Worm (Caenorhabditis elegans) whole organism, L1 larva: Measurements from ENCODE around the gene osta-1.

Experiments
- F16B12.6 ChIP-seq: fragments of 150-350 bp; optimal IDR thresholded peaks from 2 replicates; lab custom pipeline; 2014; ENCODE audit warnings: missing biosample characterization, missing genetic modification characterization
- alr-1 ChIP-seq: fragments of 200-800 bp; sonication (Bioruptor generic); optimal IDR thresholded peaks from 2 replicates; lab custom pipeline; 2018; ENCODE audit warnings: borderline replicate concordance, mild to moderate bottlenecking, missing genetic modification characterization, missing compliant biosample characterization
- aly-2 ChIP-seq: fragments of 150-350 bp; optimal IDR thresholded peaks from 2 replicates; lab custom pipeline; 2014; ENCODE audit warnings: missing biosample characterization, missing genetic modification characterization
- ama-1 ChIP-seq: fragments of 150-350 bp; optimal IDR thresholded peaks from 2 replicates; lab custom pipeline; 2014
- blmp-1 ChIP-seq: fragments of 150-350 bp; optimal IDR thresholded peaks from 2 replicates; lab custom pipeline; 2014; ENCODE audit warnings: missing biosample characterization, missing genetic modification characterization
- ceh-8 ChIP-seq: fragments of 200-800 bp; sonication (Bioruptor generic); optimal IDR thresholded peaks from 2 replicates; lab custom pipeline; 2018; ENCODE audit warnings: mild to moderate bottlenecking, missing genetic modification characterization, moderate library complexity, missing compliant biosample characterization
- ceh-90 ChIP-seq: sonication (generic microtip); optimal IDR thresholded peaks from 2 replicates; lab custom pipeline; 2016; ENCODE audit warnings: missing genetic modification characterization, missing compliant biosample characterization
- dpl-1 ChIP-seq, 3 experiments: fragments of 150-350 bp in 2 of 3; sonication (generic microtip) in 1 of 3; optimal IDR thresholded peaks; 2 replicates each; lab custom pipeline; 2014 to 2017; ENCODE audit warnings: missing biosample characterization in 3 of 3, missing genetic modification characterization in 3 of 3, missing genetic modification reagents in 3 of 3
- dsc-1 ChIP-seq: sonication (generic microtip); optimal IDR thresholded peaks from 2 replicates; lab custom pipeline; 2016; ENCODE audit warnings: mild to moderate bottlenecking, missing genetic modification characterization, missing compliant biosample characterization
- efl-1 ChIP-seq, 4 experiments: fragments of 150-350 bp; optimal IDR thresholded peaks in 3 of 4; peaks in 1 of 4; 1 replicate in 1 of 4; 2 replicates in 3 of 4; lab custom pipeline; 2014; ENCODE audit warnings: missing biosample characterization in 2 of 4, missing genetic modification characterization in 2 of 4, missing genetic modification reagents in 2 of 4
- egl-27 ChIP-seq, 2 experiments: fragments of 150-350 bp in 1 of 2; sonication (generic microtip); optimal IDR thresholded peaks; 3 replicates each; lab custom pipeline; 2017 to 2018; ENCODE audit warnings: missing biosample characterization in 2 of 2, missing genetic modification characterization in 2 of 2, missing genetic modification reagents in 2 of 2
- elt-2 ChIP-seq: sonication (generic microtip); optimal IDR thresholded peaks from 2 replicates; lab custom pipeline; 2016; ENCODE audit warnings: missing genetic modification characterization, mild to moderate bottlenecking, inconsistent platforms, missing compliant biosample characterization, missing genetic modification reagents
- fkh-10 ChIP-seq: sonication (generic microtip); optimal IDR thresholded peaks from 2 replicates; lab custom pipeline; 2017; ENCODE audit warnings: missing biosample characterization, missing genetic modification reagents, missing genetic modification characterization
- fkh-4 ChIP-seq: sonication (generic microtip); optimal IDR thresholded peaks from 2 replicates; lab custom pipeline; 2016; ENCODE audit warnings: missing compliant biosample characterization, missing genetic modification characterization, borderline replicate concordance
- fkh-8 ChIP-seq: sonication (generic microtip); optimal IDR thresholded peaks from 2 replicates; lab custom pipeline; 2016; ENCODE audit warnings: mild to moderate bottlenecking, missing genetic modification characterization, missing compliant biosample characterization
- isw-1 ChIP-seq: fragments of 200-800 bp; sonication (Bioruptor generic); IDR thresholded peaks from 2 replicates; pipeline ENCODE4 v1.3.6; 2022; ENCODE audit warnings: missing genetic modification characterization, missing compliant biosample characterization
- jun-1 ChIP-seq: fragments of 150-350 bp; optimal IDR thresholded peaks from 2 replicates; lab custom pipeline; 2014; ENCODE audit warnings: missing biosample characterization, missing genetic modification reagents, missing genetic modification characterization
- lin-13 ChIP-seq: fragments of 150-350 bp; optimal IDR thresholded peaks from 2 replicates; lab custom pipeline; 2014; ENCODE audit warnings: missing biosample characterization, missing genetic modification reagents, missing genetic modification characterization
- lin-35 ChIP-seq, 2 experiments: fragments of 150-350 bp; optimal IDR thresholded peaks; 2 replicates each; lab custom pipeline; 2014; ENCODE audit warnings: missing biosample characterization in 2 of 2, missing genetic modification characterization in 2 of 2, missing genetic modification reagents in 2 of 2
- lir-3 ChIP-seq: sonication (generic microtip); optimal IDR thresholded peaks from 2 replicates; lab custom pipeline; 2016; ENCODE audit warnings: mild to moderate bottlenecking, missing genetic modification characterization, moderate library complexity, missing compliant biosample characterization; ENCODE audit not compliant: poor library complexity
- lsy-2 ChIP-seq, 2 experiments: fragments of 150-350 bp; optimal IDR thresholded peaks; 2 replicates each; lab custom pipeline; 2014; ENCODE audit warnings: missing biosample characterization in 2 of 2, missing genetic modification characterization in 2 of 2
- mdl-1 ChIP-seq, 2 experiments: fragments of 150-350 bp; optimal IDR thresholded peaks; 2 replicates each; lab custom pipeline; 2014 to 2017; ENCODE audit warnings: missing biosample characterization in 2 of 2, missing genetic modification characterization in 2 of 2, inconsistent platforms in 1 of 2
- mef-2 ChIP-seq: fragments of 150-350 bp; optimal IDR thresholded peaks from 2 replicates; lab custom pipeline; 2014; ENCODE audit warnings: missing biosample characterization, missing genetic modification characterization
- mep-1 ChIP-seq: fragments of 150-350 bp; optimal IDR thresholded peaks from 2 replicates; lab custom pipeline; 2014; ENCODE audit warnings: missing biosample characterization, missing genetic modification characterization
- nhr-12 ChIP-seq: sonication (generic microtip); optimal IDR thresholded peaks from 2 replicates; lab custom pipeline; 2017; ENCODE audit warnings: missing biosample characterization, missing genetic modification characterization
- nhr-19 ChIP-seq: fragments of 200-800 bp; sonication (Bioruptor generic); conservative IDR thresholded peaks from 2 replicates; pipeline ENCODE4 v1.3.6; 2022; ENCODE audit warnings: missing genetic modification characterization, missing compliant biosample characterization
- nhr-20 ChIP-seq: sonication (generic microtip); optimal IDR thresholded peaks from 2 replicates; lab custom pipeline; 2016; ENCODE audit warnings: mild to moderate bottlenecking, missing genetic modification characterization, missing compliant biosample characterization
- nhr-237 ChIP-seq: fragments of 150-350 bp; optimal IDR thresholded peaks from 2 replicates; lab custom pipeline; 2014; ENCODE audit warnings: missing biosample characterization, missing genetic modification characterization
- nhr-47 ChIP-seq: sonication (generic microtip); optimal IDR thresholded peaks from 2 replicates; lab custom pipeline; 2016; ENCODE audit warnings: mild to moderate bottlenecking, missing genetic modification characterization, moderate library complexity, missing compliant biosample characterization
- nhr-77 ChIP-seq: fragments of 150-350 bp; optimal IDR thresholded peaks from 2 replicates; lab custom pipeline; 2014; ENCODE audit warnings: missing biosample characterization, missing genetic modification characterization
- nhr-85 ChIP-seq: sonication (generic microtip); peaks from one replicate; lab custom pipeline; 2016; ENCODE audit warnings: missing genetic modification characterization, inconsistent platforms, missing compliant biosample characterization
- snpc-4 ChIP-seq: fragments of 150-350 bp; optimal IDR thresholded peaks from 2 replicates; lab custom pipeline; 2014; ENCODE audit warnings: missing biosample characterization, missing genetic modification characterization
- snu-23 ChIP-seq: sonication (generic microtip); optimal IDR thresholded peaks from 2 replicates; lab custom pipeline; 2016; ENCODE audit warnings: missing genetic modification characterization, missing compliant biosample characterization
- sup-37 ChIP-seq: fragments of 200-800 bp; sonication (Bioruptor generic); optimal IDR thresholded peaks from 2 replicates; lab custom pipeline; 2018; ENCODE audit warnings: mild to moderate bottlenecking, missing genetic modification characterization, missing compliant biosample characterization
- swsn-7 ChIP-seq: sonication (generic microtip); optimal IDR thresholded peaks from 2 replicates; lab custom pipeline; 2016; ENCODE audit warnings: missing genetic modification characterization, missing compliant biosample characterization
- tlp-1 ChIP-seq: fragments of 150-350 bp; optimal IDR thresholded peaks from 2 replicates; lab custom pipeline; 2014; ENCODE audit warnings: missing biosample characterization, missing genetic modification characterization
- unc-86 ChIP-seq: sonication (generic microtip); optimal IDR thresholded peaks from 2 replicates; lab custom pipeline; 2016; ENCODE audit warnings: missing genetic modification characterization, missing compliant biosample characterization
- unc-98 ChIP-seq: fragments of 200-800 bp; sonication (Bioruptor generic); IDR thresholded peaks from 2 replicates; pipeline ENCODE4 v1.3.6; 2022; ENCODE audit warnings: missing genetic modification characterization, missing compliant biosample characterization
- vab-15 ChIP-seq: sonication (generic microtip); optimal IDR thresholded peaks from 2 replicates; lab custom pipeline; 2017; ENCODE audit warnings: missing genotype, mild to moderate bottlenecking, missing genetic modification characterization, missing compliant biosample characterization
- zag-1 ChIP-seq: fragments of 150-350 bp; optimal IDR thresholded peaks from 2 replicates; lab custom pipeline; 2014; ENCODE audit warnings: missing biosample characterization, missing genetic modification characterization
- zip-4 ChIP-seq: fragments of 200-800 bp; sonication (Bioruptor generic); optimal IDR thresholded peaks from 2 replicates; lab custom pipeline; 2018; ENCODE audit warnings: mild to moderate bottlenecking, missing genetic modification characterization, moderate library complexity, missing compliant biosample characterization
- ztf-4 ChIP-seq: fragments of 150-350 bp; optimal IDR thresholded peaks from 2 replicates; lab custom pipeline; 2014; ENCODE audit warnings: missing biosample characterization, missing genetic modification characterization

Gene osta-1

DNA sequence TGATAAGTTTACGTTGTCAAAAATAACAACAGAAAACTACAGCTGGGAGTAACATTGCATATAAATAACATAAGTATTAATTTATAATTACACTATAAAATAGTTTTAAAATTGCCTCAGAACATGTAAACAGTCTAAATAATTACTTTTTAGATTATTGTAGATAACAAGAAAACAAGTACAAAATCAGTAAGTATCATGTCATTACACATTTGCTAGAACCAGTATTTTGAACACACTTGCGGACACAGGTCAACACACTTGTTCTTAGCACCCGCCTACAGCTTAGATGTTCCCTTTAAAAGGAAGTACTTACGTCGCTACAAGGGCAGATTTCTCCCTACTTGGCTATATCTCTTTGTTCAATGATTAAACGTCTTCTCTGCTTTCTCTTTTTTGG is 27.4 kb downstream of the osta-1 start, which contains the start of gene F23F1.2:
Gene F23F1.2, plus strand, starts transcription at position 301 of the 400 bp plus-strand sequence.
- TF ChIP-seq dsc-1 = no peak
- no peak for TF ChIP-seq fkh-10
- TF ChIP-seq mef-2 (tag; lab: Kevin White, UChicago) = no peak
- no peak for TF ChIP-seq isw-1 (GFP tag; lab: Robert Waterston, UW)

DNA sequence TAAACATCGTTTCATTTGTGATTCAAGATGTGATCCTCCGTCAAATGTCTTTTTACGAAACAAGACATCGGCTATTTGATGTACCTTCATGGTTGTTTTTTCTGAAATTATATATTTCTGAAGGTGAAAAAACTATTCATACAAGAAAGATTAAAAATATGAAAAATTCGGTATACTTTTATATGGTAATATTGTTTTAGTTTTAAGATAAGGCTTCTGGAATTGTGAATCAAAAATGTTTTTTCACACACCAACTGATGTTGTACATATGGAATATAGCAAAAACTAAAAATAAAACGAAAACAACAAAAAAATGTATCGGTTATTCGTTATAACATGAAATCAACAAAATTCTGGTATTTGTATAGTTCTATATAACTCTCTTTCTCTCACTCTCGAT is 30.8 kb downstream of the osta-1 start, which contains the start of gene F23F1.6:
Gene F23F1.6, minus strand, starts transcription at position 101 of the 400 bp plus-strand sequence.
- TF ChIP-seq efl-1 (optimal IDR thresholded peaks at IDR 0.05; lab: Kevin White, UChicago) = no peak
- no peak for TF ChIP-seq efl-1 (GFP tag; optimal IDR thresholded peaks at IDR 0.05 in 1 of 2; lab: Kevin White, UChicago)
- TF ChIP-seq unc-86 = no peak
- TF ChIP-seq lin-13 (GFP tag; lab: Kevin White, UChicago) = no peak
- no peak for TF ChIP-seq snu-23 (GFP tag; lab: Kevin White, UChicago)
- TF ChIP-seq blmp-1 (tag; lab: Kevin White, UChicago) = no peak
- TF ChIP-seq nhr-12 (tag; lab: Kevin White, UChicago) = no peak
- TF ChIP-seq swsn-7 = no peak
- no peak for TF ChIP-seq vab-15 (tag; lab: Kevin White, UChicago)
- no peak for TF ChIP-seq zip-4 (GFP tag; lab: Kevin White, UChicago)
- TF ChIP-seq ama-1 (lab: Kevin White, UChicago) = no peak
- TF ChIP-seq nhr-77 (tag; lab: Kevin White, UChicago) = no peak
- no peak for TF ChIP-seq mep-1 (tag; lab: Kevin White, UChicago)
- TF ChIP-seq nhr-237 (tag; lab: Kevin White, UChicago) = no peak
- no peak for TF ChIP-seq nhr-19 (GFP tag; lab: Robert Waterston, UW)
- no peak for TF ChIP-seq alr-1 (tag; lab: Kevin White, UChicago)
- no peak for TF ChIP-seq dsc-1
- TF ChIP-seq ceh-90 (tag; lab: Kevin White, UChicago) = no peak
- TF ChIP-seq nhr-47 = no peak
- TF ChIP-seq, all 84 proteins: peak for 0

DNA sequence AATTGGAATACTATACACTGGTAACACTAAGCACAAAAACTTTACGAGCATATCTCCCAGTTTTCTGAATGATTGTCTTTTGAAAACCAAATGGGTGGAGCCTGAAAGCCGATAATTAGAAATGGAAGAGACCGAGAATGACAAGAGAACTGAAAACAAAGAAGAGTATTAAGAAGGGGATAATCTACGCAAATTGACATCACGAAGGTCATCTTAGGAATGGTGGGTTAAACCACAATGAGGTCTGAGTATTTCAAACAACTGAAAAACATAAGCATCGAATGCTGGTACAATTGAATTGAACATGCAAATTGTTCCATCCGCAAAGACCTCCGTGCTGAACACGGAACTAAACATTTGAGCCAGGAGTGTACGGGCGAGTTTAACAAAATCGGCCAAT is 33.0 kb downstream of the osta-1 start, which contains the start of gene spp-24:
Gene spp-24, minus strand, starts transcription at position 101 of the 400 bp plus-strand sequence.
- TF ChIP-seq lsy-2 (tag; optimal IDR thresholded peaks at IDR 0.05; lab: Kevin White, UChicago) = no peak
- no peak for TF ChIP-seq zag-1 (tag; lab: Kevin White, UChicago)
- peak; percentile 61 for TF ChIP-seq nhr-85 (tag; lab: Kevin White, UChicago)
- TF ChIP-seq, all 84 proteins: peak for 1

DNA sequence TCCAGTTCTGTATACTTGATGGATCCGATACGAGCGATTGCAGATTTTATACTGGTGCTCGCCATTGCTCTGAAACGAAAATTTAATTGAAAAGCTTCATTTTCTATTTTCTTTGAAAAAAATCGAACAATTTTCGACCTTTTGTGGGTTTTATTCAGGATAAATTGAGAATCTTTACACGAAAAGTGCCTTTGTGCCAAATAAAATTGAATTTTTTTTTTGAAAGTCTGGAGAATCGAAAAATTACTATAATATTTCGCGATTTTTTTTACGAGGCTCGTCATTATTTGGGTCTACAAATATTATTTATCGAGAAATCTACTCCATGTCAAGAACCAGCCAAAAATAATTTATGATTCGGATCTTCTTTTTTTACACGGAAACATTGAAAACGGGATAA is 35.5 kb downstream of the osta-1 start, which contains the start of gene F23F1.10:
Gene F23F1.10, minus strand, starts transcription at position 69 of the 400 bp plus-strand sequence.
- TF ChIP-seq blmp-1 (tag; lab: Kevin White, UChicago) (no peak), ceh-8 (GFP tag; lab: Kevin White, UChicago) (no peak), aly-2 (tag; lab: Kevin White, UChicago) (peak; percentile 48), snu-23 (GFP tag; lab: Kevin White, UChicago) (no peak)

DNA sequence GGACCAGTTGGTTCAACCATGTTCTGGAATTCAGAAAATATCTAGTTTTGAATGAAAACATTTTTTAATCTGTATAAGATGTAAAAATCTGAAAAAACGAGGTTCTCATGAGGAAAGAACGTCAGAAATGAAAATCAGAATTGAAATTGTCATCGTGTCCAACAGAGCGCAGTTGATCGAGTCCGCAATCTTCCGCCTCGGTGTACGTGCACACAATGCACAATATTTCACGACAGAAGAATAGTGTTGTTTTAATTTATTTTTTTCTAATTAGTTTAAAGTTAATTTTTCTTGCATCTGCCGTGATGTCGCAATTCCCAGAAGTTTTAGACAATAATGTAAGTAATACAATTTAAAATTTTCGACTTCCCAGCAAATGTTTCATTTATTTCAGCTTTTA is 37.2 kb downstream of the osta-1 start, which contains the start of gene nfyc-1:
Gene nfyc-1, plus strand, starts transcription at position 268 of the 400 bp plus-strand sequence.
- TF ChIP-seq sup-37 (GFP tag; lab: Kevin White, UChicago) (no peak), lin-13 (GFP tag; lab: Kevin White, UChicago) (peak; percentile 42), lir-3 (tag; lab: Kevin White, UChicago) (peak; percentile 4), nhr-47 (peak; percentile 74), fkh-8 (peak; percentile 57), dpl-1 (GFP tag; optimal IDR thresholded peaks at IDR 0.05; lab: Kevin White, UChicago) (peak; percentile 62 to 81 (median 71)), nhr-20 (tag; lab: Kevin White, UChicago) (peak; percentile 61), elt-2 (tag; lab: Kevin White, UChicago) (no peak), fkh-4 (no peak), snu-23 (GFP tag; lab: Kevin White, UChicago) (peak; percentile 83), snpc-4 (tag; lab: Kevin White, UChicago) (peak; percentile 26), jun-1 (tag; lab: Kevin White, UChicago) (no peak), lin-35 (GFP tag; optimal IDR thresholded peaks at IDR 0.05; lab: Kevin White, UChicago) (peak; percentile 76 to 86), swsn-7 (peak; percentile 64), mdl-1 (tag; optimal IDR thresholded peaks at IDR 0.05; lab: Kevin White, UChicago) (peak in 1 of 2 experiments; percentile 73), lsy-2 (tag; optimal IDR thresholded peaks at IDR 0.05; lab: Kevin White, UChicago) (peak; percentile 75 to 88), efl-1 (optimal IDR thresholded peaks at IDR 0.05; lab: Kevin White, UChicago) (peak; percentile 77 to 78), efl-1 (GFP tag; optimal IDR thresholded peaks at IDR 0.05 in 1 of 2; lab: Kevin White, UChicago) (peak; percentile 80 to 96), egl-27 (tag; optimal IDR thresholded peaks at IDR 0.05; lab: Kevin White, UChicago) (no peak), isw-1 (GFP tag; lab: Robert Waterston, UW) (peak; percentile 68), ama-1 (lab: Kevin White, UChicago) (no peak), unc-98 (GFP tag; lab: Robert Waterston, UW) (no peak), dsc-1 (peak; percentile 17), F16B12.6 (tag; lab: Kevin White, UChicago) (peak; percentile 95), tlp-1 (tag; lab: Kevin White, UChicago) (no peak), nhr-77 (tag; lab: Kevin White, UChicago) (no peak), ztf-4 (tag; lab: Kevin White, UChicago) (peak; percentile 25)
